Fruit fly (Drosophila melanogaster): ENCODE data around the gene Gug.

Gug gene

DNA sequence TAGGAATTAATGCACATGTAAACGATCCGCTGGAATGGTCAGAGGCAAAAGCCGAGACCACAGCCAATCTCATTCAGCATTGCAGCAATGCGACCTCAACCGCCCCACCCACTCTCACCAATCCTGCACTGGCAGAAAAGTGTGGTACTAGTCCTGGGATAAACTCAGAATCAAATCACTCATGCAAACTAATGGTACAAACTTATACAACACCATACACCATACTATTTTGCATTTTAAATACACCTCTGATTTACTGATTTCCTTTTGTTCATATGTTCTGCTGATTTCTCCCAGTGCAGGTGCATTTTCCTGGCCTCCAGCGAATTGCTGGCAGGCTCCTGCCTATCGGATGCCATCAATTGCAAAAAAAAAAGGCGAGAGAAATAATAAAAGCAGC lies 30.7 kb upstream of the Gug start (continued):
- TF ChIP-seq CG8632 (GFP tag; optimal IDR thresholded peaks at IDR 0.05) = peak; percentile 41
- TF ChIP-seq CG31627 (GFP tag; optimal IDR thresholded peaks at IDR 0.05) = peak; percentile 33
- peak; percentile 63 for TF ChIP-seq CG3032 (tag; optimal IDR thresholded peaks at IDR 0.05)
- peak; percentile 31 for TF ChIP-seq CG8319 (GFP tag; optimal IDR thresholded peaks at IDR 0.05)
- TF ChIP-seq Eip75B (GFP tag; optimal IDR thresholded peaks at IDR 0.05) = peak; percentile 79
- TF ChIP-seq CG10669 (GFP tag; optimal IDR thresholded peaks at IDR 0.05) = peak; percentile 54
- peak; percentile 95 for TF ChIP-seq eg (GFP tag; IDR thresholded peaks at IDR 0.05)
- TF ChIP-seq cyc (GFP tag; optimal IDR thresholded peaks at IDR 0.05) = peak; percentile 29

- TF ChIP-seq CG34406 (GFP tag; optimal IDR thresholded peaks at IDR 0.05) = no peak
- no peak for TF ChIP-seq salr (GFP tag; optimal IDR thresholded peaks at IDR 0.05)
- no peak for TF ChIP-seq pdm3 (GFP tag; optimal IDR thresholded peaks at IDR 0.05)
- TF ChIP-seq fd59A (GFP tag; optimal IDR thresholded peaks at IDR 0.05) = no peak
- no peak for TF ChIP-seq Smox (GFP tag; optimal IDR thresholded peaks at IDR 0.05)
- TF ChIP-seq CG1621 (tag; optimal IDR thresholded peaks at IDR 0.05) = no peak
- peak in 1 of 2 experiments; percentile 16 for TF ChIP-seq ss (GFP tag; optimal IDR thresholded peaks at IDR 0.05)
- TF ChIP-seq CG16779 (tag; optimal IDR thresholded peaks at IDR 0.05) = no peak
- TF ChIP-seq CG9139 (GFP tag; optimal IDR thresholded peaks at IDR 0.05) = no peak
- TF ChIP-seq eg (GFP tag; IDR thresholded peaks at IDR 0.05) = peak; percentile 23; the same call in 1 of the 3 replicates
- 0 out of 2 replicates have a peak, but pooled peaks have one; percentile 10 for TF ChIP-seq CG15336 (GFP tag; IDR thresholded peaks at IDR 0.05)
- no peak for TF ChIP-seq Hr38 (GFP tag; optimal IDR thresholded peaks at IDR 0.05)
- TF ChIP-seq svp (GFP tag) = no peak
- no peak for TF ChIP-seq Lpt (GFP tag; optimal IDR thresholded peaks at IDR 0.05)
- TF ChIP-seq esn (GFP tag; optimal IDR thresholded peaks at IDR 0.05) = no peak
- TF ChIP-seq Blimp-1 (GFP tag; optimal IDR thresholded peaks at IDR 0.05) = no peak
- TF ChIP-seq OdsH (GFP tag; optimal IDR thresholded peaks at IDR 0.05) = no peak
- TF ChIP-seq CG11902 (GFP tag; optimal IDR thresholded peaks at IDR 0.05) = no peak
- no peak for TF ChIP-seq dac (GFP tag; optimal IDR thresholded peaks at IDR 0.05)
- no peak for TF ChIP-seq Ets21C (GFP tag; optimal IDR thresholded peaks at IDR 0.05)
These were observed 30.0 kb upstream of the Gug start for dm6 chr3L:8419622-8420176.

- TF ChIP-seq CG31627 (GFP tag; optimal IDR thresholded peaks at IDR 0.05) (no peak), cyc (GFP tag; optimal IDR thresholded peaks at IDR 0.05) (no peak), svp (GFP tag) (peak; percentile 88)
These were observed 28.4 kb upstream of the Gug start for dm6 chr3L:8421361-8421760.

DNA sequence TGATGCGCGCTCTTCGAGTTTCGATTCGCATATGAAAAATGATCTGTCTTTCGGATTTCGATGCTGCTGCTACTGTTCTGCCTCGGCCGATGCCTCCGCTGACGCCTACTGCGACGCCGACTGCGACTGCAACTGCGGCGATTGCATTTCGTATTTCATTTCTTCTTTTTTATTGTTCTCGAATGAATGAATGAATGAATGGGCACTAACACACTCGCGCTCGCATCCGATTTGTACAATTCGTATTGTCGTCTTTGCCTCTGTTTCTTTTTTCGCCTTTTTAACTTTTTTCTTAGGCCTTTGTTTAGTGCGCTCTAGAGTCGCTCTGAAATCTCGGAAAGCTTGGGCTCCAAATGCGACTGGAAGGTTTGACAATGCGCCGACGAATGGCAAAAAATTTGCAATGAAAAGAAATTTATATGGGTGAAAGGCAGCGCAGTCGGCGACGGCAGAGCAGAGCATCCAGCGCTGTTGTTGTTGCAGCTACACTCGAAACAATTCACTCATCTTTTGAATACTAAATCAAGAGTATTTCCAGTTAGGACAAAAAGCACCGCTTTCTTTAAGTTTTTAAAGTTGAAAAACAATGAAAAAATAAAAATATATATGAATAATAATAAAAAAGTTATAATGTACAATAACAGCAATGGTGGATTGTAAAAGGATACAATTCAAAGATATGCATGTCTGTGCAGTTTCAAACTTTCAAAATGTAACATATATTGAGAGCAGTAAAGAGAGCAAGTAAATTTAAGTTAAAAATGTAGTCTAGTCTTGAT lies 27.7 kb upstream of the Gug start, which contains the start of gene CG32354:
CG32354 (minus strand) TSS at position 398 of the 779 bp plus-strand sequence.
- TF ChIP-seq CG8119 (GFP tag; IDR thresholded peaks at IDR 0.05) (peak; percentile 28; the same call in 1 of the 3 replicates), lz (GFP tag; optimal IDR thresholded peaks at IDR 0.05) (no peak), Sox15 (GFP tag; optimal IDR thresholded peaks at IDR 0.05) (no peak), Met (GFP tag; optimal IDR thresholded peaks at IDR 0.05) (peak; percentile 22), eg (GFP tag; IDR thresholded peaks at IDR 0.05) (0 out of 3 replicates have a peak, but pooled peaks have one; percentile 43), CG3919 (GFP tag; optimal IDR thresholded peaks at IDR 0.05) (peak; percentile 30), CG1621 (tag; optimal IDR thresholded peaks at IDR 0.05) (peak; percentile 17), Sox14 (GFP tag; optimal IDR thresholded peaks at IDR 0.05) (peak; percentile 14), pdm3 (GFP tag; optimal IDR thresholded peaks at IDR 0.05) (no peak), Sox102F (GFP tag; optimal IDR thresholded peaks at IDR 0.05) (peak; percentile 17), Eip75B (GFP tag; optimal IDR thresholded peaks at IDR 0.05) (peak; percentile 5), fkh (GFP tag; optimal IDR thresholded peaks at IDR 0.05) (no peak), Ets96B (tag; optimal IDR thresholded peaks at IDR 0.05) (no peak), CG31627 (GFP tag; optimal IDR thresholded peaks at IDR 0.05) (no peak), salr (GFP tag; optimal IDR thresholded peaks at IDR 0.05) (peak in 1 of 2 experiments; percentile 25), dsx (GFP tag; optimal IDR thresholded peaks at IDR 0.05; ENCODE audit: poor library complexity, severe bottlenecking) (peak; percentile 15), CG9139 (GFP tag; optimal IDR thresholded peaks at IDR 0.05) (peak; percentile 10), CG15336 (GFP tag; IDR thresholded peaks at IDR 0.05) (0 out of 2 replicates have a peak, but pooled peaks have one; percentile 30), Blimp-1 (GFP tag; optimal IDR thresholded peaks at IDR 0.05) (no peak), CG4318 (GFP tag; optimal IDR thresholded peaks at IDR 0.05) (peak; percentile 75), CG32006 (GFP tag; optimal IDR thresholded peaks at IDR 0.05) (peak; percentile 90), esn (GFP tag; optimal IDR thresholded peaks at IDR 0.05) (peak; percentile 16), CG7368 (GFP tag; optimal IDR thresholded peaks at IDR 0.05) (no peak), Gug (GFP tag; IDR thresholded peaks at IDR 0.05) (no peak), Lpt (GFP tag; optimal IDR thresholded peaks at IDR 0.05) (no peak), CG11762 (GFP tag; optimal IDR thresholded peaks at IDR 0.05; ENCODE audit: insufficient read depth) (no peak)
